Fruit fly (Drosophila melanogaster) whole organism, wandering third instar larva: ENCODE data around the gene pip.

Experiments used
- GATAd ChIP-seq: sonication (Bioruptor generic); optimal IDR thresholded peaks from 2 replicates; lab custom pipeline; 2016; ENCODE audit warnings: missing biosample characterization, missing genetic modification characterization
- Hnf4 ChIP-seq: fragments of 200-800 bp; sonication (Bioruptor generic); optimal IDR thresholded peaks from 2 replicates; lab custom pipeline; 2016; ENCODE audit warnings: missing biosample characterization, mild to moderate bottlenecking, missing genetic modification characterization
- Hr83 ChIP-seq: fragments of 200-300 bp; sonication (Bioruptor generic); optimal IDR thresholded peaks from 2 replicates; lab custom pipeline; 2016; ENCODE audit warnings: missing biosample characterization, mild to moderate bottlenecking, missing genetic modification characterization, moderate library complexity; ENCODE audit not compliant: poor library complexity, severe bottlenecking
- brk ChIP-seq: fragments of 200-800 bp; sonication (Bioruptor generic); optimal IDR thresholded peaks from 2 replicates; lab custom pipeline; 2016; ENCODE audit warnings: missing biosample characterization, mild to moderate bottlenecking, missing genetic modification characterization

DNA sequence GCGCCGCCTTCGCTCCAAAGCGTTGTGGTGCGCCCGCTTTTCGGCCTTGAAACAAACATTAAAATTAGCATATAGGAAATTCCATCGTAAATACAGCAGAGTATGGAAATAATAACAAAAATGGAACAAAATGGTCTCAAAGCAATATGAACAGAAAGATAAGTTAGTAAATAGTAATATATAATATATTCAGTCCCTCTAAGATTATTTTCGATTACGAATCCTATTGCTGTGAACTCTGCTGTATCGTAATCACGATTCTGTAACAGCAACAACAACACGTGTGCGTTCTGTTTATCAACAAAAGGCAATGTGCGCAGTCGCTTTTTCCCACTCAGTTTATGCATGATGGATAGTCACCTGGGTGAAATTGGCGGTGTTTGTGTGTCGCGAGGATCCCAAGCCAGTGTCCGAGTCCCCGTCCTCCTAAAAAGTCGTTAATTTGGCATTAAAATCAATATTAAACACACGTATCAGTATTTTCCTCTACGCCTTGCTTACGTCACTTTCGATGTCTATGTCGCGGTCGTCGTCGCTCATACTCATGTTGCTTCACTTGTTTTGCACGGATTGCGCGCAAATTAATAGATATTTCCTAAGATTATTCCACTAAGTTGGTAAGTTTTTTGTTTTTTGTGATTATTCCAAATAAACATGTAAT, 73.8 kb downstream of the pip start, which contains the start of the genes CG42374 and Mettl5:
- TF ChIP-seq GATAd (GFP tag; lab: Kevin White, UChicago): no peak
- no peak for TF ChIP-seq Hnf4
- TF ChIP-seq Hr83 (GFP tag; lab: Kevin White, UChicago): no peak
- no peak for TF ChIP-seq brk
